Fruit fly (Drosophila melanogaster) whole organism: ENCODE measurements around the gene lute.

Source experiments
- pan ChIP-seq: fragments of >200 bp; optimal IDR thresholded peaks from 2 replicates; lab custom pipeline; 2017
- usp ChIP-seq: fragments of >200 bp; optimal IDR thresholded peaks from 2 replicates; lab custom pipeline; 2017; ENCODE audit warnings: missing biosample characterization, missing genetic modification characterization, mixed read lengths

dm6 chr3R:17377503-17377902 lies 2.2 kb upstream of the lute start:
- TF ChIP-seq pan (lab: Kevin White, UChicago) (no peak), usp (no peak)
